Worm (Caenorhabditis elegans) whole organism, L2 larva: ENCODE data around the gene srp-2.

Source experiments
- C34F6.9 ChIP-seq: fragments of 150-350 bp; optimal IDR thresholded peaks from 2 replicates; lab custom pipeline; 2014; ENCODE audit warnings: missing biosample characterization, missing genetic modification characterization
- F13H6.1 ChIP-seq: sonication (generic microtip); optimal IDR thresholded peaks from 2 replicates; lab custom pipeline; 2016; ENCODE audit warnings: missing genetic modification characterization, missing compliant biosample characterization
- R02D3.7 ChIP-seq: fragments of 150-350 bp; optimal IDR thresholded peaks from 2 replicates; lab custom pipeline; 2014; ENCODE audit warnings: missing biosample characterization, missing genetic modification characterization
- Y55F3AM.14 ChIP-seq: fragments of 200-800 bp; sonication (Bioruptor generic); optimal IDR thresholded peaks from 2 replicates; lab custom pipeline; 2018; ENCODE audit warnings: mild to moderate bottlenecking, missing genetic modification characterization, missing compliant biosample characterization
- ZK546.5 ChIP-seq: sonication (generic microtip); optimal IDR thresholded peaks from 2 replicates; lab custom pipeline; 2017; ENCODE audit warnings: missing biosample characterization, missing genetic modification characterization
- alr-1 ChIP-seq: fragments of 150-350 bp; optimal IDR thresholded peaks from 2 replicates; lab custom pipeline; 2014; ENCODE audit warnings: missing biosample characterization, missing genetic modification characterization
- aly-2 ChIP-seq: fragments of 150-350 bp; optimal IDR thresholded peaks from 2 replicates; lab custom pipeline; 2014; ENCODE audit warnings: missing biosample characterization, missing genetic modification characterization
- ama-1 ChIP-seq: fragments of 150-350 bp; optimal IDR thresholded peaks from 2 replicates; lab custom pipeline; 2018; ENCODE audit warnings: inconsistent platforms
- blmp-1 ChIP-seq: sonication (generic microtip); optimal IDR thresholded peaks from 2 replicates; lab custom pipeline; 2017; ENCODE audit warnings: missing genetic modification characterization, mild to moderate bottlenecking, missing compliant biosample characterization, antibody characterized with exemption, moderate library complexity; ENCODE audit not compliant: insufficient read depth
- ceh-16 ChIP-seq: fragments of 150-350 bp; optimal IDR thresholded peaks from 2 replicates; lab custom pipeline; 2014; ENCODE audit warnings: missing biosample characterization, missing genetic modification characterization
- ceh-82 ChIP-seq: fragments of 150-350 bp; optimal IDR thresholded peaks from 2 replicates; lab custom pipeline; 2014; ENCODE audit warnings: missing biosample characterization, missing genetic modification characterization
- crh-2 ChIP-seq: sonication (generic microtip); optimal IDR thresholded peaks from 2 replicates; lab custom pipeline; 2017; ENCODE audit warnings: missing biosample characterization, missing genetic modification characterization
- dmd-4 ChIP-seq: sonication (generic microtip); optimal IDR thresholded peaks from 2 replicates; lab custom pipeline; 2017; ENCODE audit warnings: missing biosample characterization, missing genetic modification characterization
- elt-1 ChIP-seq: fragments of 150-350 bp; optimal IDR thresholded peaks from 2 replicates; lab custom pipeline; 2014; ENCODE audit warnings: missing biosample characterization, missing genetic modification characterization
- fos-1 ChIP-seq: fragments of 150-350 bp; optimal IDR thresholded peaks from 2 replicates; lab custom pipeline; 2014; ENCODE audit warnings: missing biosample characterization, missing genetic modification characterization
- gmeb-1 ChIP-seq: fragments of 150-350 bp; optimal IDR thresholded peaks from 2 replicates; lab custom pipeline; 2014; ENCODE audit warnings: missing biosample characterization, missing genetic modification characterization
- lin-11 ChIP-seq: fragments of 150-350 bp; sonication (generic microtip); optimal IDR thresholded peaks from 2 replicates; lab custom pipeline; 2014; ENCODE audit warnings: missing biosample characterization, missing genetic modification characterization, inconsistent platforms, mixed read lengths
- lin-13 ChIP-seq: fragments of 150-350 bp; optimal IDR thresholded peaks from 2 replicates; lab custom pipeline; 2014; ENCODE audit warnings: missing biosample characterization, missing genetic modification reagents, missing genetic modification characterization
- lin-39 ChIP-seq: fragments of 150-350 bp; optimal IDR thresholded peaks from 2 replicates; lab custom pipeline; 2014; ENCODE audit warnings: missing biosample characterization, missing genetic modification reagents, missing genetic modification characterization
- lsy-2 ChIP-seq, 2 experiments: fragments of 150-350 bp in 1 of 2; sonication (generic microtip) in 1 of 2; optimal IDR thresholded peaks; 2 replicates each; lab custom pipeline; 2014 to 2017; ENCODE audit warnings: missing biosample characterization in 2 of 2, missing genetic modification characterization in 2 of 2
- mab-5 ChIP-seq: fragments of 150-350 bp; optimal IDR thresholded peaks from 2 replicates; lab custom pipeline; 2014; ENCODE audit warnings: missing biosample characterization, missing genetic modification characterization
- mbf-1 ChIP-seq: sonication (generic microtip); optimal IDR thresholded peaks from 2 replicates; lab custom pipeline; 2017; ENCODE audit warnings: missing biosample characterization, missing genetic modification characterization
- mdl-1 ChIP-seq, 2 experiments: fragments of 150-350 bp in 1 of 2; sonication (generic microtip) in 1 of 2; optimal IDR thresholded peaks; 2 replicates each; lab custom pipeline; 2017; ENCODE audit warnings: missing biosample characterization in 2 of 2, missing genetic modification characterization in 2 of 2
- nhr-10 ChIP-seq: sonication (generic microtip); optimal IDR thresholded peaks from 2 replicates; lab custom pipeline; 2017; ENCODE audit warnings: missing biosample characterization, missing genetic modification characterization
- nhr-11 ChIP-seq: fragments of 150-350 bp; optimal IDR thresholded peaks from 2 replicates; lab custom pipeline; 2014; ENCODE audit warnings: missing biosample characterization, missing genetic modification characterization
- nhr-12 ChIP-seq: fragments of 150-350 bp; optimal IDR thresholded peaks from 2 replicates; lab custom pipeline; 2014; ENCODE audit warnings: missing biosample characterization, missing genetic modification characterization
- nhr-129 ChIP-seq: fragments of 150-350 bp; optimal IDR thresholded peaks from 2 replicates; lab custom pipeline; 2014; ENCODE audit warnings: missing biosample characterization, missing genetic modification characterization
- nhr-21 ChIP-seq: fragments of 150-350 bp; optimal IDR thresholded peaks from 2 replicates; lab custom pipeline; 2014; ENCODE audit warnings: missing biosample characterization, missing genetic modification characterization
- nhr-237 ChIP-seq: fragments of 150-350 bp; optimal IDR thresholded peaks from 2 replicates; lab custom pipeline; 2014; ENCODE audit warnings: missing biosample characterization, missing genetic modification characterization
- nhr-25 ChIP-seq: fragments of 150-350 bp; sonication (generic microtip); optimal IDR thresholded peaks from 3 replicates; lab custom pipeline; 2014; ENCODE audit warnings: missing biosample characterization, missing genetic modification characterization
- nhr-6 ChIP-seq: fragments of 150-350 bp; optimal IDR thresholded peaks from 2 replicates; lab custom pipeline; 2014; ENCODE audit warnings: missing biosample characterization, missing genetic modification characterization
- peb-1 ChIP-seq: fragments of 150-350 bp; optimal IDR thresholded peaks from 2 replicates; lab custom pipeline; 2014; ENCODE audit warnings: missing biosample characterization, missing genetic modification characterization
- sem-4 ChIP-seq: fragments of 150-350 bp; optimal IDR thresholded peaks from 2 replicates; lab custom pipeline; 2014; ENCODE audit warnings: missing biosample characterization, missing genetic modification reagents, missing genetic modification characterization
- skn-1 ChIP-seq: sonication (generic microtip); optimal IDR thresholded peaks from 2 replicates; lab custom pipeline; 2017; ENCODE audit warnings: missing biosample characterization, missing genetic modification characterization
- sma-3 ChIP-seq: sonication (generic microtip); optimal IDR thresholded peaks from 2 replicates; lab custom pipeline; 2016; ENCODE audit warnings: missing genetic modification reagents, missing genetic modification characterization, missing compliant biosample characterization
- sma-9 ChIP-seq, 2 experiments: fragments of 150-350 bp in 1 of 2; sonication (generic microtip) in 1 of 2; optimal IDR thresholded peaks; 2 replicates each; lab custom pipeline; 2014 to 2016; ENCODE audit warnings: missing genetic modification characterization in 2 of 2, mild to moderate bottlenecking in 1 of 2, missing biosample characterization in 1 of 2, missing compliant biosample characterization in 1 of 2, missing genetic modification reagents in 1 of 2, moderate library complexity in 1 of 2
- snpc-4 ChIP-seq: fragments of 150-350 bp; optimal IDR thresholded peaks from 2 replicates; lab custom pipeline; 2014; ENCODE audit warnings: missing biosample characterization, missing genetic modification characterization
- unc-39 ChIP-seq: fragments of 150-350 bp; optimal IDR thresholded peaks from 2 replicates; lab custom pipeline; 2014; ENCODE audit warnings: missing biosample characterization, missing genetic modification characterization
- zag-1 ChIP-seq: fragments of 150-350 bp; optimal IDR thresholded peaks from 2 replicates; lab custom pipeline; 2014; ENCODE audit warnings: missing biosample characterization, missing genetic modification characterization
- ztf-1 ChIP-seq: fragments of 200-800 bp; sonication (Bioruptor generic); conservative IDR thresholded peaks from 2 replicates; pipeline ENCODE4 v1.3.6; 2022; ENCODE audit warnings: missing genetic modification characterization, missing compliant biosample characterization
- ztf-11 ChIP-seq: sonication (generic microtip); optimal IDR thresholded peaks from 2 replicates; lab custom pipeline; 2017; ENCODE audit warnings: missing biosample characterization, missing genetic modification characterization
- ztf-4 ChIP-seq: fragments of 150-350 bp; optimal IDR thresholded peaks from 2 replicates; lab custom pipeline; 2014; ENCODE audit warnings: missing biosample characterization, missing genetic modification characterization

The srp-2 gene

DNA sequence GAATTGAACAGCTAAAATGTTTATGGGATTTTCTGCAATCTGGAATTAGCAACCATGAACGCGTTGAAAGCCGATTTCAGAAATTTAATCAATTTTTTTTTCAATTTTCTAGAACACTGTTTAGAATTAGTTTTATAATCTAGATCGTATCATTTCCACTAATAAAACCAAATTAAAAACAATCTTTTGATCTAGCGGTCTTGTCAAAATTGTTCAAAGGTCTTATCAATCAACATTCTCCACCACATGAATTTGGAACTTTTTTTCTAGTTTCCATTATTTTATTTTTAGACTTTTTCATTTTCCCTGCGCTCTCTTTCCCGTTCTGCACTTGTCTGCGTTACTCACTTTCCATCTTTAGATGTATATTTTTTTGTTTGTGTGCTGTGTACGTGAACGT, at the start of gene srp-2:
TSS of gene srp-2 (plus strand) at position 301 of the 400 bp plus-strand sequence.
- TF ChIP-seq unc-39 (tag; lab: Kevin White, UChicago) (no peak), ztf-11 (tag; lab: Kevin White, UChicago) (no peak), nhr-10 (no peak), F13H6.1 (tag; lab: Kevin White, UChicago) (no peak), nhr-12 (no peak), sem-4 (tag; lab: Kevin White, UChicago) (no peak), nhr-237 (tag; lab: Kevin White, UChicago) (no peak), nhr-11 (tag; lab: Kevin White, UChicago) (no peak), mbf-1 (tag; lab: Kevin White, UChicago) (no peak), lin-11 (tag; lab: Kevin White, UChicago) (no peak), ceh-82 (tag; lab: Kevin White, UChicago) (no peak), mab-5 (no peak), elt-1 (tag; lab: Kevin White, UChicago) (no peak), fos-1 (tag; lab: Kevin White, UChicago) (no peak), sma-9 (GFP tag; optimal IDR thresholded peaks at IDR 0.05; lab: Kevin White, UChicago) (no peak), sma-9 (tag; optimal IDR thresholded peaks at IDR 0.05; lab: Kevin White, UChicago) (no peak), blmp-1 (tag; lab: Kevin White, UChicago) (no peak)

DNA sequence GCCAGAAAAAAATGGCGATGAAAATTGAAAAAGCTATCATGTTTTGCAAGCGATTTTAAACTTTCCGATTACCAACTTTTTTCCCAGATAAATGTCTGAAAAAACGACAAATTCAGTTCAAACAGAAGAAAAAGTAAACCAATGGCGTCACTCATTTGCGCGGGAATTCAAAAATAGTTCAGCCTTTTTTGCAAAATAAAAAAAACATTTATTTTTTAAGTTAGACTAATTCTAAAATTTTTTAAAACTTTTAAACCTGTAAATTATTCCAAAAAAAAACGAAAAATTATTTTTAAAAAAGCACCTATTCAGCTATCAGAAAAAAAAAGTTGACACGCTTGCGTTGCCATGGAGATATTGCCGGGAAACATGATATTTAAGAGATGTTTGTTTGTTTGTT, 49.6 kb upstream of the srp-2 start, which contains the start of gene cyp-33C11:
TSS of gene cyp-33C11 (minus strand) at position 101 of the 400 bp plus-strand sequence.
- TF ChIP-seq nhr-10 (no peak), nhr-11 (tag; lab: Kevin White, UChicago) (no peak), R02D3.7 (tag; lab: Kevin White, UChicago) (no peak), snpc-4 (tag; lab: Kevin White, UChicago) (no peak), nhr-129 (tag; lab: Kevin White, UChicago) (no peak), ceh-16 (tag; lab: Kevin White, UChicago) (no peak)
- TF ChIP-seq, all 48 proteins: peak for 0

DNA sequence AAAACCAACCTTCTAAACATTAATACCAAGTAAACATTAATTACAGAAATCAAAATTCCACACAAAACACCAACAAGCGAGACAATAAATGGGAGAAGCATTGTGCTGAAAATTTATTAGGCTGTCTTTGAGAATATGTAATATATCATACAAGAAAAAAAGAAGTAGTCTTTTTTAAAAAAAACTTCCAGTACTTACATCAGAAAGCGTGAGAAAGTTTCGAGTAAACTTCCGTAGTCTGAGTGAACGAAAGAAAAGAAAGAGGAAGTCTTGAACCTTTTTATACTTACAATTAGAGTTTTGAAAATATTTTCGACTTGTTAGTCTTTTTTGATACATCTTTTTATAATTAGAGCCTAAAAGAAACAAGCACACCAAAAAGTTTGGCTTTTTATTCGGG, 42.7 kb upstream of the srp-2 start, which contains the start of gene srbc-40:
TSS of gene srbc-40 (minus strand) at position 101 of the 400 bp plus-strand sequence.
- TF ChIP-seq aly-2 (tag; lab: Kevin White, UChicago), result no peak
- TF ChIP-seq lsy-2 (tag; optimal IDR thresholded peaks at IDR 0.05; lab: Kevin White, UChicago), result no peak
- TF ChIP-seq nhr-12, result no peak
- no peak for TF ChIP-seq nhr-10
- no peak for TF ChIP-seq alr-1 (tag; lab: Kevin White, UChicago)
- no peak for TF ChIP-seq nhr-25 (tag; lab: Kevin White, UChicago)
- TF ChIP-seq sma-3 (GFP tag; lab: Kevin White, UChicago), result no peak
- no peak for TF ChIP-seq lin-11 (tag; lab: Kevin White, UChicago)
- TF ChIP-seq peb-1, result no peak

- TF ChIP-seq lin-39 (no peak), nhr-237 (tag; lab: Kevin White, UChicago) (no peak), zag-1 (tag; lab: Kevin White, UChicago) (no peak), lsy-2 (tag; optimal IDR thresholded peaks at IDR 0.05; lab: Kevin White, UChicago) (no peak), mdl-1 (tag; optimal IDR thresholded peaks at IDR 0.05; lab: Kevin White, UChicago) (no peak), skn-1 (no peak), nhr-10 (no peak), lin-11 (tag; lab: Kevin White, UChicago) (no peak), elt-1 (tag; lab: Kevin White, UChicago) (no peak)
- TF ChIP-seq, all 48 proteins: peak for 0
Observed at ce11 chrV:722889-723288, 39.6 kb upstream of the srp-2 start.

DNA sequence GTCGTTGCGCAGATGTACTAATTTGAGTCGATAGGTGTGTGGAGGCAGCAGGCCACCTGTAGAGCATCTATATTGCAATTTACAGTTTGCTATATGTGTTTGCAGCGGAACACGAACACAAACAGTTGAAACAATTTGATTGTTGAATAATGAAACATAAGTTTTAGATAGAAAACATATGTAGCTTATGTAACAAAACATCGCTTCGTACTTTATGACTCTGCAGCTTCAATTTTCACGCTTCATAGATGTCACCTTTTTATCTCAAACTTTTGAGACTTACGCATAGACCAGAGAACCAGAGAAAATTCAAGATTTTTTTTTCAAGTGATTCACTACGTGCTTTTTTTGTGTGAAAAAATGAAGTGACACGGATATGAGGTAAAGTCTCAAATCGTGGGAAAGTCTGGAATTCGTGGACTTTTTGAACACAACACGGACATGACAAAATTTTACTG, 38.5 kb upstream of the srp-2 start, which contains the start of gene fbxb-72:
TSS of gene fbxb-72 (minus strand) at position 58 of the 458 bp plus-strand sequence.
- peak; percentile 53 for TF ChIP-seq lin-13
- TF ChIP-seq ztf-1 (GFP tag; lab: Robert Waterston, UW), result 0 out of 2 replicates have a peak, but pooled peaks have one; percentile 18
- peak; percentile 71 for TF ChIP-seq F13H6.1 (tag; lab: Kevin White, UChicago)
- no peak for TF ChIP-seq zag-1 (tag; lab: Kevin White, UChicago)
- peak; percentile 37 for TF ChIP-seq snpc-4 (tag; lab: Kevin White, UChicago)
- TF ChIP-seq dmd-4 (tag; lab: Kevin White, UChicago), result no peak
- TF ChIP-seq gmeb-1 (tag; lab: Kevin White, UChicago), result peak; percentile 46
- TF ChIP-seq aly-2 (tag; lab: Kevin White, UChicago), result peak; percentile 5
- peak; percentile 73 for TF ChIP-seq blmp-1 (tag; lab: Kevin White, UChicago)
- TF ChIP-seq sma-9 (GFP tag; optimal IDR thresholded peaks at IDR 0.05; lab: Kevin White, UChicago), result peak; percentile 77
- TF ChIP-seq sma-9 (tag; optimal IDR thresholded peaks at IDR 0.05; lab: Kevin White, UChicago), result no peak
- peak; percentile 98 for TF ChIP-seq ama-1 (lab: Kevin White, UChicago)
- TF ChIP-seq Y55F3AM.14, result peak; percentile 90
- TF ChIP-seq ZK546.5 (tag; lab: Kevin White, UChicago), result peak; percentile 17
- TF ChIP-seq nhr-25 (tag; lab: Kevin White, UChicago), result peak; percentile 89
- no peak for TF ChIP-seq mdl-1 (tag; optimal IDR thresholded peaks at IDR 0.05; lab: Kevin White, UChicago)
- peak; percentile 95 for TF ChIP-seq nhr-21
- peak; percentile 63 for TF ChIP-seq nhr-6 (tag; lab: Kevin White, UChicago)
- peak; percentile 8 for TF ChIP-seq sem-4 (tag; lab: Kevin White, UChicago)
- peak; percentile 70 for TF ChIP-seq sma-3 (GFP tag; lab: Kevin White, UChicago)
- no peak for TF ChIP-seq mbf-1 (tag; lab: Kevin White, UChicago)
- TF ChIP-seq ztf-4 (tag; lab: Kevin White, UChicago), result peak; percentile 89
- no peak for TF ChIP-seq fos-1 (tag; lab: Kevin White, UChicago)
- peak; percentile 88 for TF ChIP-seq nhr-129 (tag; lab: Kevin White, UChicago)
- TF ChIP-seq C34F6.9 (tag; lab: Kevin White, UChicago), result peak; percentile 32
- TF ChIP-seq crh-2 (tag; lab: Kevin White, UChicago), result peak; percentile 85
- TF ChIP-seq lsy-2 (tag; optimal IDR thresholded peaks at IDR 0.05; lab: Kevin White, UChicago), result peak in 1 of 2 experiments; percentile 87
- TF ChIP-seq lin-11 (tag; lab: Kevin White, UChicago), result no peak
